Worm (Caenorhabditis elegans) whole organism, midembryonic: ENCODE data around the gene W02B12.1.

ENCODE experiments used
- T22C8.4 ChIP-seq: fragments of 200-800 bp; sonication (Bioruptor generic); IDR thresholded peaks from 2 replicates; pipeline ENCODE4 v1.3.6; 2022; ENCODE audit warnings: missing genetic modification characterization, missing compliant biosample characterization
- cog-1 ChIP-seq: sonication (generic microtip); optimal IDR thresholded peaks from 2 replicates; lab custom pipeline; 2016; ENCODE audit warnings: missing genetic modification characterization, missing compliant biosample characterization
- flt-1 ChIP-seq: fragments of 200-800 bp; sonication (Bioruptor generic); IDR thresholded peaks from 2 replicates; pipeline ENCODE4 v1.3.6; 2022; ENCODE audit warnings: missing genetic modification characterization, missing compliant biosample characterization
- klf-2 ChIP-seq: fragments of 200-800 bp; sonication (Bioruptor generic); conservative IDR thresholded peaks from 2 replicates; pipeline ENCODE4 v1.3.6; 2022; ENCODE audit warnings: missing genetic modification reagents, missing genetic modification characterization, missing compliant biosample characterization
- med-1 ChIP-seq: sonication (generic microtip); optimal IDR thresholded peaks from 2 replicates; lab custom pipeline; 2017; ENCODE audit warnings: missing genetic modification characterization, mild to moderate bottlenecking, missing compliant biosample characterization, antibody characterized with exemption, missing genetic modification reagents; ENCODE audit not compliant: insufficient read depth
- ref-1 ChIP-seq: fragments of 200-800 bp; sonication (Bioruptor generic); conservative IDR thresholded peaks from 2 replicates; pipeline ENCODE4 v1.3.6; 2022; ENCODE audit warnings: missing genetic modification reagents, missing genetic modification characterization, missing compliant biosample characterization
- tab-1 ChIP-seq: fragments of 200-800 bp; sonication (Bioruptor generic); IDR thresholded peaks from 2 replicates; pipeline ENCODE4 v1.3.6; 2022; ENCODE audit warnings: missing genetic modification characterization, missing compliant biosample characterization
- ztf-23 ChIP-seq: fragments of 200-800 bp; sonication (Bioruptor generic); IDR thresholded peaks from 2 replicates; pipeline ENCODE4 v1.3.6; 2022; ENCODE audit warnings: missing genetic modification reagents, missing genetic modification characterization, missing compliant biosample characterization
- ztf-29 ChIP-seq: fragments of 200-800 bp; sonication (Bioruptor generic); IDR thresholded peaks from 2 replicates; pipeline ENCODE4 v1.3.6; 2022; ENCODE audit warnings: missing genetic modification reagents, missing genetic modification characterization, missing compliant biosample characterization

DNA sequence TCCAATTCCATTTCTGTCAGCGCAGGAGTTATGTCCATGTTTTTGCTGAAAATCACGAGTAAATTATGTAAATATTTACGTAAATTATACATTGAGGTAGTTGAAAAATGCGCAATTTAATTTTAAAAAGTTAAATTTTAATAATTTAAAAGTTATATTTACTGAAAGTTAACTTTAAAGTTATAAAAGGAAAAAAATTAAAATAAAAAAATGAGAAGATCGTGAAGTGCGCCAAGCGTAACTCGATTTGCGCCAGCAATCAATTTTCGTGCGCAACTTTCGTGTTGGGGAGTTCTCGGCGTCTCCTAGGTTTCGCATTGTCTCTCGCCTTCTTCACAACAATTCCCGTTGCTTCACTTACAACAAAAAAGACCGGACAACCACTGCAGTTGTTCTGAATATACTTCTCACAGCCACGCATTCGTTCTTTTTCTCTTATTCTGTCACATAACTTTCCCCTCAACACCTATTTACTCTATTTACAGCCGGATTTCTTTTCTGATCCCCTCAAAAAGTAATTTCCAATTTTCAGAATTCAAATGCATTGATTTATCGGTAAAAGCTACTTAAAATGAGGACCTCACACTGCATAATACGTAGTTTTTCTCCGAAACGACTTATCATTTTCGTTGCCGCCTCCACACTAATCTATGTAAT lies 24.8 kb downstream of the W02B12.1 start, which contains the start of the genes metl-1 and W02B12.11:
- peak; percentile 49 for TF ChIP-seq med-1 (GFP tag; lab: Kevin White, UChicago)
- TF ChIP-seq ref-1 (GFP tag; lab: Robert Waterston, UW), result no peak
- TF ChIP-seq klf-2 (GFP tag; lab: Robert Waterston, UW), result no peak
- TF ChIP-seq ztf-23, result peak; percentile 63; the same call in 1 of the 2 replicates
- TF ChIP-seq ztf-29 (GFP tag; lab: Robert Waterston, UW), result no peak
- 0 out of 2 replicates have a peak, but pooled peaks have one; percentile 62 for TF ChIP-seq tab-1
- peak; percentile 50 for TF ChIP-seq cog-1 (tag; lab: Kevin White, UChicago)
- no peak for TF ChIP-seq T22C8.4 (GFP tag; lab: Robert Waterston, UW)
- peak; percentile 63; the same call in 1 of the 2 replicates for TF ChIP-seq flt-1 (GFP tag; lab: Robert Waterston, UW)
